Worm (Caenorhabditis elegans) whole organism, L4/young adult: ENCODE measurements around the gene K06A4.10.

ENCODE experiments used
- W03F9.2 ChIP-seq: fragments of 150-350 bp; optimal IDR thresholded peaks from 2 replicates; lab custom pipeline; 2014; ENCODE audit warnings: missing biosample characterization, missing genetic modification characterization
- him-1 ChIP-seq: sonication (generic microtip); optimal IDR thresholded peaks from 2 replicates; lab custom pipeline; 2016; ENCODE audit warnings: missing genotype, missing genetic modification reagents, missing genetic modification characterization, missing compliant biosample characterization

DNA sequence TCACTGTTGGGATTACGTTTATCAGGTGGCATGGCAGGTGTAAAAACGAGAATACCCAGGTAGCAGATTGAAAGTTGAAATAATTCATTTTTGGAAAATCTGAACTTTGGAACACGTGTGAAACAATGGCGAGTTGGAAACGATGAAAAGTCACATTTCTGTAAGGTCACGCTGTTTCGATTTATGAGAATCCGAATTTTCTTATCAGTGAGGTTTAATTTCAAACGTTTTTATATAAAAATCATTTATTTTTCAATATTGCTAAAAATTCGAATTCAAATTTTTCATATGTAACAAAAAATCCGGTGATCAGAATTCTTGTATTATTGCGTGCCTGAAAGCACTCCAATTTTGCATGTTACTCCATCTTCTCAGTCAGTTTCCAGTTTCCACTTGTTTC is 27.0 kb downstream of the K06A4.10 start, which contains the start of gene F07D3.3:
- TF ChIP-seq him-1 (tag; lab: Kevin White, UChicago) (no peak), W03F9.2 (tag; lab: Kevin White, UChicago) (no peak)
